Worm (Caenorhabditis elegans) whole organism, L4 larva: ENCODE measurements around the gene nas-9.
A peak's percentile ranks its signal among the peaks of the same experiment; 100 is the strongest.

Source experiments
- F26F4.8 ChIP-seq: fragments of 200-800 bp; sonication (Bioruptor generic); conservative IDR thresholded peaks from 2 replicates; pipeline ENCODE4 v1.3.6; 2022; ENCODE audit warnings: missing genetic modification characterization, missing compliant biosample characterization
- F37D6.2 ChIP-seq: sonication (generic microtip); optimal IDR thresholded peaks from 2 replicates; lab custom pipeline; 2016; ENCODE audit warnings: mild to moderate bottlenecking, missing genetic modification characterization, missing compliant biosample characterization
- Y105C5A.15 ChIP-seq: fragments of 200-800 bp; sonication (Bioruptor generic); IDR thresholded peaks from 2 replicates; pipeline ENCODE4 v1.3.6; 2022; ENCODE audit warnings: missing genetic modification characterization, missing compliant biosample characterization
- Y75B8A.6 ChIP-seq: fragments of 200-800 bp; sonication (Bioruptor generic); IDR thresholded peaks from 2 replicates; pipeline ENCODE4 v1.3.6; 2022; ENCODE audit warnings: missing genetic modification reagents, missing genetic modification characterization, missing compliant biosample characterization
- ZK546.5 ChIP-seq, 2 experiments: sonication (generic microtip); optimal IDR thresholded peaks; 2 replicates each; lab custom pipeline; 2017; ENCODE audit warnings: missing biosample characterization in 2 of 2, missing genetic modification characterization in 2 of 2
- aha-1 ChIP-seq: fragments of 150-350 bp; peaks from one replicate; lab custom pipeline; 2014; ENCODE audit warnings: missing biosample characterization, missing genetic modification characterization
- ceh-44 ChIP-seq: fragments of 200-800 bp; sonication (Bioruptor generic); IDR thresholded peaks from 2 replicates; pipeline ENCODE4 v1.3.6; 2022; ENCODE audit warnings: missing genetic modification reagents, missing genetic modification characterization, missing compliant biosample characterization
- ceh-62 ChIP-seq: sonication (generic microtip); optimal IDR thresholded peaks from 2 replicates; lab custom pipeline; 2017; ENCODE audit warnings: missing biosample characterization, missing genetic modification characterization
- ceh-82 ChIP-seq: sonication (generic microtip); optimal IDR thresholded peaks from 2 replicates; lab custom pipeline; 2017; ENCODE audit warnings: missing biosample characterization, missing genetic modification characterization
- ctbp-1 ChIP-seq: fragments of 200-800 bp; sonication (Bioruptor generic); IDR thresholded peaks from 2 replicates; pipeline ENCODE4 v1.3.6; 2022; ENCODE audit warnings: missing genetic modification reagents, missing genetic modification characterization, missing compliant biosample characterization
- daf-12 ChIP-seq: fragments of 150-350 bp; optimal IDR thresholded peaks from 2 replicates; lab custom pipeline; 2014; ENCODE audit warnings: missing biosample characterization, missing genetic modification reagents, missing genetic modification characterization
- daf-16 ChIP-seq, 3 experiments: sonication (generic microtip); optimal IDR thresholded peaks; 2 replicates each; lab custom pipeline; 2016 to 2017; ENCODE audit warnings: missing genetic modification characterization in 3 of 3, missing genetic modification reagents in 3 of 3, mild to moderate bottlenecking in 2 of 3, missing compliant biosample characterization in 2 of 3, missing biosample characterization in 1 of 3, moderate library complexity in 1 of 3
- daf-19 ChIP-seq: fragments of 200-800 bp; sonication (Bioruptor generic); conservative IDR thresholded peaks from 2 replicates; pipeline ENCODE4 v1.3.6; 2022; ENCODE audit warnings: missing genetic modification characterization, missing compliant biosample characterization
- dmd-6 ChIP-seq: fragments of 200-800 bp; sonication (Bioruptor generic); IDR thresholded peaks from 2 replicates; pipeline ENCODE4 v1.3.6; 2022; ENCODE audit warnings: missing genetic modification reagents, missing genetic modification characterization, missing compliant biosample characterization
- dpl-1 ChIP-seq: fragments of 150-350 bp; optimal IDR thresholded peaks from 2 replicates; lab custom pipeline; 2014; ENCODE audit warnings: missing biosample characterization, missing genetic modification reagents, missing genetic modification characterization
- duxl-1 ChIP-seq: sonication (generic microtip); optimal IDR thresholded peaks from 2 replicates; lab custom pipeline; 2016; ENCODE audit warnings: mild to moderate bottlenecking, missing genetic modification characterization, moderate library complexity, missing compliant biosample characterization; ENCODE audit not compliant: poor library complexity
- dve-1 ChIP-seq: sonication (generic microtip); optimal IDR thresholded peaks from 2 replicates; lab custom pipeline; 2017; ENCODE audit warnings: antibody characterized with exemption, mild to moderate bottlenecking, missing genetic modification characterization, missing compliant biosample characterization; ENCODE audit not compliant: insufficient read depth
- fos-1 ChIP-seq: fragments of 150-350 bp; optimal IDR thresholded peaks from 2 replicates; lab custom pipeline; 2014; ENCODE audit warnings: missing biosample characterization, missing genetic modification characterization
- hif-1 ChIP-seq, 2 experiments: sonication (generic microtip); optimal IDR thresholded peaks; 2 replicates each; lab custom pipeline; 2016 to 2017; ENCODE audit warnings: missing compliant biosample characterization in 2 of 2, missing genetic modification characterization in 2 of 2, missing genetic modification reagents in 2 of 2, missing genotype in 2 of 2, mild to moderate bottlenecking in 1 of 2
- hlh-30 ChIP-seq: sonication (generic microtip); optimal IDR thresholded peaks from 2 replicates; lab custom pipeline; 2017; ENCODE audit warnings: antibody characterized with exemption, mild to moderate bottlenecking, missing genetic modification characterization, missing compliant biosample characterization; ENCODE audit not compliant: insufficient read depth
- jun-1 ChIP-seq: fragments of 150-350 bp; optimal IDR thresholded peaks from 2 replicates; lab custom pipeline; 2014; ENCODE audit warnings: missing biosample characterization, missing genetic modification reagents, missing genetic modification characterization
- lim-7 ChIP-seq: fragments of 200-800 bp; sonication (Bioruptor generic); IDR thresholded peaks from 2 replicates; pipeline ENCODE4 v1.3.6; 2022; ENCODE audit warnings: missing genetic modification characterization, missing compliant biosample characterization
- lin-1 ChIP-seq: fragments of 200-800 bp; sonication (Bioruptor generic); IDR thresholded peaks from 2 replicates; pipeline ENCODE4 v1.3.6; 2022; ENCODE audit warnings: missing genetic modification reagents, missing genetic modification characterization, missing compliant biosample characterization
- lin-13 ChIP-seq: fragments of 150-350 bp; optimal IDR thresholded peaks from 2 replicates; lab custom pipeline; 2014; ENCODE audit warnings: missing biosample characterization, missing genetic modification reagents, missing genetic modification characterization
- lin-15B ChIP-seq: fragments of 150-350 bp; sonication (generic microtip); optimal IDR thresholded peaks from 3 replicates; lab custom pipeline; 2014; ENCODE audit warnings: missing biosample characterization, missing genetic modification characterization
- lin-29 ChIP-seq: fragments of 200-800 bp; sonication (Bioruptor generic); IDR thresholded peaks from 2 replicates; pipeline ENCODE4 v1.3.6; 2022; ENCODE audit warnings: missing genetic modification reagents, missing genetic modification characterization, missing compliant biosample characterization
- lin-39 ChIP-seq: fragments of 150-350 bp; optimal IDR thresholded peaks from 2 replicates; lab custom pipeline; 2014; ENCODE audit warnings: missing biosample characterization, missing genetic modification reagents, missing genetic modification characterization
- lsy-2 ChIP-seq, 2 experiments: fragments of 150-350 bp in 1 of 2; sonication (generic microtip) in 1 of 2; optimal IDR thresholded peaks; 2 replicates each; lab custom pipeline; 2014 to 2017; ENCODE audit warnings: missing biosample characterization in 2 of 2, missing genetic modification characterization in 2 of 2
- madf-9 ChIP-seq: fragments of 200-800 bp; sonication (Bioruptor generic); conservative IDR thresholded peaks from 2 replicates; pipeline ENCODE4 v1.3.6; 2022; ENCODE audit warnings: missing genetic modification reagents, missing genetic modification characterization, missing compliant biosample characterization
- mdl-1 ChIP-seq, 2 experiments: fragments of 150-350 bp in 1 of 2; sonication (generic microtip) in 1 of 2; optimal IDR thresholded peaks; 2 replicates each; lab custom pipeline; 2014 to 2017; ENCODE audit warnings: missing biosample characterization in 2 of 2, missing genetic modification characterization in 2 of 2
- mes-2 ChIP-seq: sonication (generic microtip); optimal IDR thresholded peaks from 2 replicates; lab custom pipeline; 2016; ENCODE audit warnings: missing genotype, mild to moderate bottlenecking, missing genetic modification characterization, missing compliant biosample characterization; ENCODE audit not compliant: poor library complexity, severe bottlenecking
- nhr-102 ChIP-seq: sonication (generic microtip); optimal IDR thresholded peaks from 2 replicates; lab custom pipeline; 2016; ENCODE audit warnings: mild to moderate bottlenecking, missing genetic modification characterization, moderate library complexity, missing compliant biosample characterization
- nhr-11 ChIP-seq: fragments of 150-350 bp; optimal IDR thresholded peaks from 2 replicates; lab custom pipeline; 2014; ENCODE audit warnings: missing biosample characterization, missing genetic modification characterization
- nhr-28 ChIP-seq: fragments of 150-350 bp; optimal IDR thresholded peaks from 2 replicates; lab custom pipeline; 2014; ENCODE audit warnings: missing biosample characterization, missing genetic modification characterization
- nhr-48 ChIP-seq: sonication (generic microtip); optimal IDR thresholded peaks from 2 replicates; lab custom pipeline; 2016; ENCODE audit warnings: mild to moderate bottlenecking, missing genetic modification characterization, missing compliant biosample characterization
- nhr-6 ChIP-seq: fragments of 150-350 bp; optimal IDR thresholded peaks from 2 replicates; lab custom pipeline; 2014; ENCODE audit warnings: missing biosample characterization, missing genetic modification characterization
- pha-4 ChIP-seq, 2 experiments: fragments of 150-350 bp in 1 of 2; fragments of 200-800 bp in 1 of 2; sonication (Bioruptor generic) in 1 of 2; IDR thresholded peaks in 1 of 2; optimal IDR thresholded peaks in 1 of 2; 2 replicates each; pipeline versions ENCODE4 v1.3.6 to Lab custom; 2014 to 2022; ENCODE audit warnings: missing genetic modification characterization in 2 of 2, missing genetic modification reagents in 2 of 2, missing biosample characterization in 1 of 2, missing compliant biosample characterization in 1 of 2
- php-3 ChIP-seq: fragments of 200-800 bp; sonication (Bioruptor generic); IDR thresholded peaks from 2 replicates; pipeline ENCODE4 v1.3.6; 2022; ENCODE audit warnings: missing genetic modification reagents, missing genetic modification characterization, missing compliant biosample characterization
- saeg-2 ChIP-seq: fragments of 200-800 bp; sonication (Bioruptor generic); IDR thresholded peaks from 2 replicates; pipeline ENCODE4 v1.3.6; 2022; ENCODE audit warnings: missing genetic modification reagents, missing genetic modification characterization, missing compliant biosample characterization
- set-16 ChIP-seq: fragments of 200-800 bp; sonication (Bioruptor generic); IDR thresholded peaks from 2 replicates; pipeline ENCODE4 v1.3.6; 2022; ENCODE audit warnings: missing genetic modification reagents, missing genetic modification characterization, missing compliant biosample characterization
- skn-1 ChIP-seq: fragments of 150-350 bp; optimal IDR thresholded peaks from 2 replicates; lab custom pipeline; 2014; ENCODE audit warnings: missing biosample characterization, missing genetic modification characterization
- snpc-4 ChIP-seq: fragments of 150-350 bp; optimal IDR thresholded peaks from 2 replicates; lab custom pipeline; 2014; ENCODE audit warnings: missing biosample characterization, missing genetic modification characterization
- spr-1 ChIP-seq: sonication (generic microtip); optimal IDR thresholded peaks from 2 replicates; lab custom pipeline; 2016; ENCODE audit warnings: mild to moderate bottlenecking, missing genetic modification characterization, missing compliant biosample characterization
- unc-39 ChIP-seq: sonication (generic microtip); optimal IDR thresholded peaks from 2 replicates; lab custom pipeline; 2017; ENCODE audit warnings: missing biosample characterization, missing genetic modification characterization

nas-9 gene

ce11 chrV:4823683-4824391 lies 16.0 kb downstream of the nas-9 start (continued):
- TF ChIP-seq dve-1 (tag; lab: Kevin White, UChicago): peak; percentile 60
- peak; percentile 51; the same call in 1 of the 2 replicates for TF ChIP-seq pha-4 (GFP tag; IDR thresholded peaks at IDR 0.05; lab: Robert Waterston, UW)
- TF ChIP-seq pha-4 (tag; optimal IDR thresholded peaks at IDR 0.05; lab: Kevin White, UChicago): peak; percentile 8
- TF ChIP-seq lin-15B (tag; lab: Kevin White, UChicago): peak; percentile 39
- no peak for TF ChIP-seq ceh-82
- TF ChIP-seq F37D6.2 (tag; lab: Kevin White, UChicago): no peak
- peak; percentile 8; the same call in 1 of the 2 replicates for TF ChIP-seq dmd-6 (GFP tag; lab: Robert Waterston, UW)
- no peak for TF ChIP-seq daf-12 (tag; lab: Kevin White, UChicago)
- peak; percentile 4 to 16 for TF ChIP-seq daf-16 (GFP tag; optimal IDR thresholded peaks at IDR 0.05; lab: Kevin White, UChicago)
- peak; percentile 50 for TF ChIP-seq daf-16 (tag; optimal IDR thresholded peaks at IDR 0.05; lab: Kevin White, UChicago)
- peak; percentile 69 for TF ChIP-seq nhr-102 (tag; lab: Kevin White, UChicago)
- TF ChIP-seq set-16 (GFP tag; lab: Robert Waterston, UW): no peak
- no peak for TF ChIP-seq Y105C5A.15
- TF ChIP-seq lim-7 (GFP tag; lab: Robert Waterston, UW): peak; percentile 69; the same call in 1 of the 2 replicates
- TF ChIP-seq lin-1: peak; percentile 30; the same call in 1 of the 2 replicates
- TF ChIP-seq Y75B8A.6 (GFP tag; lab: Robert Waterston, UW): 0 out of 2 replicates have a peak, but pooled peaks have one; percentile 50
- TF ChIP-seq skn-1 (tag; lab: Kevin White, UChicago): no peak
- TF ChIP-seq nhr-11 (tag; lab: Kevin White, UChicago): no peak
- peak; percentile 47 for TF ChIP-seq ctbp-1 (GFP tag; lab: Robert Waterston, UW)
- no peak for TF ChIP-seq ceh-44 (GFP tag; lab: Robert Waterston, UW)
- TF ChIP-seq, all 104 proteins: peak for 46

- TF ChIP-seq daf-19 (no peak), F37D6.2 (tag; lab: Kevin White, UChicago) (no peak), saeg-2 (GFP tag; lab: Robert Waterston, UW) (no peak), spr-1 (tag; lab: Kevin White, UChicago) (no peak), madf-9 (GFP tag; lab: Robert Waterston, UW) (no peak), ceh-62 (tag; lab: Kevin White, UChicago) (no peak), lin-1 (no peak), ctbp-1 (GFP tag; lab: Robert Waterston, UW) (no peak), daf-16 (GFP tag; optimal IDR thresholded peaks at IDR 0.05; lab: Kevin White, UChicago) (no peak), daf-16 (tag; optimal IDR thresholded peaks at IDR 0.05; lab: Kevin White, UChicago) (no peak), hif-1 (tag; optimal IDR thresholded peaks at IDR 0.05; lab: Kevin White, UChicago) (no peak), lin-29 (GFP tag; lab: Robert Waterston, UW) (no peak), F26F4.8 (GFP tag; lab: Robert Waterston, UW) (no peak), lin-39 (tag; lab: Kevin White, UChicago) (no peak), snpc-4 (tag; lab: Kevin White, UChicago) (no peak), nhr-48 (tag; lab: Kevin White, UChicago) (no peak)
Measured at ce11 chrV:4823323-4823682, 16.5 kb downstream of the nas-9 start, which contains the start of gene adss-1. Gene adss-1, minus strand, starts transcription at chrV:4823423.

- TF ChIP-seq lin-13 (peak; percentile 18), nhr-11 (tag; lab: Kevin White, UChicago) (no peak), nhr-6 (tag; lab: Kevin White, UChicago) (no peak), hif-1 (tag; optimal IDR thresholded peaks at IDR 0.05; lab: Kevin White, UChicago) (no peak), aha-1 (tag; lab: Kevin White, UChicago) (peak; percentile 57), mes-2 (tag; lab: Kevin White, UChicago) (peak; percentile 43), duxl-1 (tag; lab: Kevin White, UChicago) (no peak), lsy-2 (tag; optimal IDR thresholded peaks at IDR 0.05; lab: Kevin White, UChicago) (peak in 1 of 2 experiments; percentile 14), hlh-30 (tag; lab: Kevin White, UChicago) (peak; percentile 75), jun-1 (tag; lab: Kevin White, UChicago) (no peak), nhr-28 (tag; lab: Kevin White, UChicago) (peak; percentile 25), fos-1 (tag; lab: Kevin White, UChicago) (no peak), php-3 (GFP tag; lab: Robert Waterston, UW) (no peak), ZK546.5 (tag; optimal IDR thresholded peaks at IDR 0.05; lab: Kevin White, UChicago) (no peak), F26F4.8 (GFP tag; lab: Robert Waterston, UW) (no peak), saeg-2 (GFP tag; lab: Robert Waterston, UW) (no peak), dpl-1 (GFP tag; lab: Kevin White, UChicago) (no peak), mdl-1 (tag; optimal IDR thresholded peaks at IDR 0.05; lab: Kevin White, UChicago) (peak in 1 of 2 experiments; percentile 70), unc-39 (tag; lab: Kevin White, UChicago) (no peak), lin-29 (GFP tag; lab: Robert Waterston, UW) (no peak), lin-15B (tag; lab: Kevin White, UChicago) (no peak), snpc-4 (tag; lab: Kevin White, UChicago) (no peak)
Measured at ce11 chrV:4820601-4821000, 19.2 kb downstream of the nas-9 start.
